Fruit fly (Drosophila melanogaster) whole organism, pupa: Measurements from ENCODE around the gene CG31778.

Experiments
- CG14655 ChIP-seq: fragments of 200-800 bp; sonication (Bioruptor generic); optimal IDR thresholded peaks from 3 replicates; lab custom pipeline; 2017; ENCODE audit warnings: mild to moderate bottlenecking, missing biosample characterization, missing genetic modification reagents, missing genetic modification characterization
- CG15710 ChIP-seq: fragments of 200-800 bp; sonication (Bioruptor generic); optimal IDR thresholded peaks from 2 replicates; lab custom pipeline; 2018; ENCODE audit warnings: missing biosample characterization, mild to moderate bottlenecking, missing genetic modification characterization, moderate library complexity
- CG32121 ChIP-seq: fragments of 200-800 bp; sonication (Bioruptor generic); IDR thresholded peaks from 2 replicates; pipeline ENCODE4 v1.3.6; 2022; ENCODE audit warnings: missing biosample characterization, missing genetic modification characterization
- Ets98B ChIP-seq: fragments of 200-800 bp; sonication (Bioruptor generic); IDR thresholded peaks from 2 replicates; pipeline ENCODE4 v1.3.6; 2022; ENCODE audit warnings: missing biosample characterization, missing genetic modification characterization
- Snoo ChIP-seq: fragments of 200-800 bp; sonication (Bioruptor generic); optimal IDR thresholded peaks from 3 replicates; lab custom pipeline; 2017; ENCODE audit warnings: missing biosample characterization, mild to moderate bottlenecking, missing genetic modification characterization, inconsistent platforms

DNA sequence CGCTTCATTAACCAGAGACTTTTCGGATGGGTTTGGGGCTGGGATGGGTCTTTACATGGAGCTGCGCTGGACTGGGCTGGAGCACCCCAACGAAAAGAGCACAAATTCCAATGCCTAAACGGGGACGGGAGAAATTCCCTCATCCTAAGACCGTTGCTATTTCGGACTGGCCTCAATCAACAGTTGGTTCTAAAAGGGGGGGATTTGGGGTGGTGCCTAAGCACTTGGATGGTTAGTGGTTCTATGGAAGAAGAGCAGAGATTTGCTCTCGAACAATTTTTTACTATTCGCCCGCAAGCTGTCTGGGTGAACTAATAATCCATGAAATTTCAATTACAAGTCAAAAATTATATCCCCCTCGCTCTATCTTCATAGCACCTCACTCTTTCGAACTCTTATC, 24.3 kb upstream of the CG31778 start:
- TF ChIP-seq Snoo = no peak
- no peak for TF ChIP-seq CG14655 (GFP tag; lab: Kevin White, UChicago)
- no peak for TF ChIP-seq CG15710 (tag; lab: Kevin White, UChicago)
- no peak for TF ChIP-seq CG32121 (GFP tag; lab: Robert Waterston, UW)
- TF ChIP-seq Ets98B (GFP tag; lab: Robert Waterston, UW) = no peak
